Worm (Caenorhabditis elegans): Measurements from ENCODE around the gene K01D12.7.

- TF ChIP-seq dve-1 (tag; optimal IDR thresholded peaks at IDR 0.05; ENCODE audit: insufficient read depth) (no peak), dmd-6 (GFP tag; IDR thresholded peaks at IDR 0.05) (no peak), sdz-12 (GFP tag; optimal IDR thresholded peaks at IDR 0.05) (no peak), nhr-77 (tag; optimal IDR thresholded peaks at IDR 0.05) (no peak), lsy-2 (tag; optimal IDR thresholded peaks at IDR 0.05) (no peak), nhr-76 (tag; optimal IDR thresholded peaks at IDR 0.05) (no peak), zip-2 (tag; optimal IDR thresholded peaks at IDR 0.05) (no peak), ztf-11 (tag; optimal IDR thresholded peaks at IDR 0.05) (no peak), T26A8.4 (GFP tag; IDR thresholded peaks at IDR 0.05) (no peak), ceh-62 (tag; optimal IDR thresholded peaks at IDR 0.05) (no peak), egl-27 (tag; optimal IDR thresholded peaks at IDR 0.05) (no peak), lir-3 (tag; optimal IDR thresholded peaks at IDR 0.05) (no peak), nhr-237 (tag; optimal IDR thresholded peaks at IDR 0.05) (no peak)
Observed at ce11 chrV:12450441-12450840, 49.2 kb upstream of the K01D12.7 start, which contains the start of gene F28C1.1.
